Fruit fly (Drosophila melanogaster): ENCODE data around the gene loh.

The loh gene

DNA sequence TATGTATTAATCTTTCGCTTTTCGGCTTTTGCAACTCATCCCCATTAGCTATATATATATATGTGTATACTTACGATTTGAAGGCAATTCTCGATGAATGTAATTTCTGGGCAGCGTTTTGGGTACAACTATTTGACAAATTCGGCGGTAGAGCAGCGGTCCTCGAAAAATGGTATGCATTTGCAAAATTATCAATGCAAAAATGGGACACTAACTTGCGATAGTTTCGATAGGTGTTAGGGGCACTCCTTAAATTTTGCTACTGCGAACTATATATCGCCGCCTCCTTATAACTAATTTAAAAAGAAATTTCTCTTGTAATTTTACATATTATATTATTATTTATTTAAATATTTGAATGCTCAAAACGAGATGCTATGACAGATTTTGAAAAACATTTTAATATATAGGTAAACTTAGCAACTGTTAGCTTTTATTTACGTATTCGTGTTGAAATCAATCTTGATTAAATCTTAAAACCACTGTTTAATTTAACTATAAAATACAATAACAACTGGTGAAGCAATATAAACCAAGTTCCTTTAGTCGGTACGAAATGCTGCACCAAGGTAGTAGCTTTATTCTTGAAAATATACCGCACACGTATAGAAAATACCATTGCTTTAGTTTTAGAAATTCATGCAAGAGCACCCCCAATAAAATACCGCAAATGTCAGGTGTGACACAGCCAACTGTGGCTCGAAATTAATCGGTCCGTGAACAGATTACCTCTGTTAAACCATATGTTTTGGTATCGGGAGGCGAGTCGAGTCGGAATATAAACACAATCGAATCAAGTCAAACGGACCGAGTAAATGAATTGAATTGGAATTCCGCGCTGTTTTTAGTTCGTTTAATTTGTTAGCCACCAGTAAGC, 28.8 kb upstream of the loh start, which contains the start of the genes CG5355 and Klp31E (continued):
- peak; percentile 80 for TF ChIP-seq dmrt11E (tag; optimal IDR thresholded peaks at IDR 0.05)
- TF ChIP-seq Trl (optimal IDR thresholded peaks at IDR 0.05): no peak
- no peak for TF ChIP-seq Trl (GFP tag; optimal IDR thresholded peaks at IDR 0.05)
- TF ChIP-seq Spps (tag; optimal IDR thresholded peaks at IDR 0.05): peak; percentile 27
- TF ChIP-seq aop (GFP tag; IDR thresholded peaks at IDR 0.05): 0 out of 2 replicates have a peak, but pooled peaks have one; percentile 11
- no peak for TF ChIP-seq psq (GFP tag; optimal IDR thresholded peaks at IDR 0.05)
- no peak for TF ChIP-seq CG10366 (GFP tag; IDR thresholded peaks at IDR 0.05)
- TF ChIP-seq seq (GFP tag; IDR thresholded peaks at IDR 0.05): 0 out of 2 replicates have a peak, but pooled peaks have one; percentile 8
- TF ChIP-seq Dfd (GFP tag; optimal IDR thresholded peaks at IDR 0.05): no peak
- TF ChIP-seq CG2199 (GFP tag; IDR thresholded peaks at IDR 0.05): 0 out of 3 replicates have a peak, but pooled peaks have one; percentile 24
- TF ChIP-seq eve (GFP tag; optimal IDR thresholded peaks at IDR 0.05): no peak
- TF ChIP-seq gcm2 (GFP tag; optimal IDR thresholded peaks at IDR 0.05): peak; percentile 35
- peak; percentile 71; the same call in 2 of the 3 replicates for TF ChIP-seq Opbp (GFP tag; IDR thresholded peaks at IDR 0.05; ENCODE audit: partially characterized antibody)
- TF ChIP-seq ERR (GFP tag; optimal IDR thresholded peaks at IDR 0.05): no peak
- no peak for TF ChIP-seq peb (GFP tag; IDR thresholded peaks at IDR 0.05)
- no peak for TF ChIP-seq Gsc (GFP tag; IDR thresholded peaks at IDR 0.05)
- no peak for TF ChIP-seq Doc2 (GFP tag; IDR thresholded peaks at IDR 0.05)
- TF ChIP-seq CG14050 (GFP tag; IDR thresholded peaks at IDR 0.05): no peak
- peak; percentile 33 for TF ChIP-seq CG18476 (GFP tag; optimal IDR thresholded peaks at IDR 0.05)
- TF ChIP-seq zf30C (GFP tag; optimal IDR thresholded peaks at IDR 0.05): no peak
- TF ChIP-seq Hey (tag; optimal IDR thresholded peaks at IDR 0.05): no peak
- TF ChIP-seq Gug (GFP tag; IDR thresholded peaks at IDR 0.05): no peak
- TF ChIP-seq CG7839 (tag; optimal IDR thresholded peaks at IDR 0.05): peak; percentile 74
- no peak for TF ChIP-seq cg (GFP tag; optimal IDR thresholded peaks at IDR 0.05)
- TF ChIP-seq prd (optimal IDR thresholded peaks at IDR 0.05): no peak
- TF ChIP-seq prd (GFP tag; IDR thresholded peaks at IDR 0.05): peak; percentile 73
- no peak; the same call in 2 of the 3 replicates for TF ChIP-seq Mrtf (GFP tag; IDR thresholded peaks at IDR 0.05)
- no peak for TF ChIP-seq CG15011 (GFP tag; optimal IDR thresholded peaks at IDR 0.05)
- TF ChIP-seq bcd (GFP tag; optimal IDR thresholded peaks at IDR 0.05): peak; percentile 72
- TF ChIP-seq lab (GFP tag; optimal IDR thresholded peaks at IDR 0.05): no peak
- TF ChIP-seq CG30020 (tag; optimal IDR thresholded peaks at IDR 0.05): peak; percentile 95
- TF ChIP-seq CG11398 (GFP tag; optimal IDR thresholded peaks at IDR 0.05): no peak

DNA sequence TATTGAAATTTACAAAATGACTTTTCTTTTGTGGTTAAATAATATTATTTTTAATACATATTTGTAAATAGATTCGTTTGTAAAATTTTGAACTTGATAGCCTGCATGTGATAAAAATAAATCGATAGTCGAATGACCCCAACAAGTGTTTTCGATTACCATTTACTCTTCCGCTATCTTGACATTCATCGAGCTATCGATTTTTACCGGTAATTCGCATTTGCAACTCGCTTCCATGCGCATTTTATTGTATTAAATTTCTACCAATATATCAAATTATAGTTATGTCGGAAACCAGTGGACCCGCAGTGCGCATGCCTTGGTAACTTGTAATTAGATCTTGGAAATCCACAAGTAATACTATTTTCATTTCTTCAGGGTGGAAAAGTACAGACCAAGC, 23.4 kb upstream of the loh start, which contains the start of gene RfC3:
RfC3 (plus strand) TSS at position 210 of the 400 bp plus-strand sequence.
- TF ChIP-seq CG18476 (GFP tag; optimal IDR thresholded peaks at IDR 0.05) (no peak), CG9727 (GFP tag; optimal IDR thresholded peaks at IDR 0.05) (no peak), Dip3 (GFP tag; optimal IDR thresholded peaks at IDR 0.05) (no peak), nom (GFP tag; optimal IDR thresholded peaks at IDR 0.05) (no peak), dati (GFP tag; IDR thresholded peaks at IDR 0.05) (no peak), CG12659 (GFP tag; optimal IDR thresholded peaks at IDR 0.05) (peak; percentile 7), CG2129 (GFP tag; IDR thresholded peaks at IDR 0.05; ENCODE audit: partially characterized antibody) (no peak), h (optimal IDR thresholded peaks at IDR 0.05) (no peak), sug (tag; optimal IDR thresholded peaks at IDR 0.05) (peak; percentile 20), CG6854 (GFP tag; optimal IDR thresholded peaks at IDR 0.05) (no peak), CG17328 (GFP tag; IDR thresholded peaks at IDR 0.05) (no peak), Tbp (GFP tag; optimal IDR thresholded peaks at IDR 0.05) (no peak), unc-4 (GFP tag; IDR thresholded peaks at IDR 0.05; ENCODE audit: partially characterized antibody) (peak; percentile 75), CG12236 (GFP tag; optimal IDR thresholded peaks at IDR 0.05) (no peak), sna (GFP tag; IDR thresholded peaks at IDR 0.05; ENCODE audit: partially characterized antibody) (peak; percentile 79), CG14667 (GFP tag; IDR thresholded peaks at IDR 0.05) (no peak), chif (GFP tag; optimal IDR thresholded peaks at IDR 0.05) (no peak), Doc3 (GFP tag; IDR thresholded peaks at IDR 0.05; ENCODE audit: partially characterized antibody) (peak; percentile 75), ken (GFP tag; IDR thresholded peaks at IDR 0.05) (no peak), CG4360 (GFP tag; IDR thresholded peaks at IDR 0.05) (no peak), gem (tag; optimal IDR thresholded peaks at IDR 0.05) (no peak)
